Fruit fly (Drosophila melanogaster) whole organism, prepupa: ENCODE measurements around the gene CG14234.

ENCODE experiments used
- CG10631 ChIP-seq: fragments of 200-800 bp; sonication (Bioruptor generic); optimal IDR thresholded peaks from 2 replicates; lab custom pipeline; 2016; ENCODE audit warnings: missing biosample characterization, missing genetic modification characterization
- CG10669 ChIP-seq: fragments of 200-800 bp; sonication (Bioruptor generic); optimal IDR thresholded peaks from 3 replicates; lab custom pipeline; 2018; ENCODE audit warnings: missing biosample characterization, mild to moderate bottlenecking, missing genetic modification characterization, moderate library complexity
- CG11294 ChIP-seq: fragments of 200-800 bp; sonication (Bioruptor generic); IDR thresholded peaks from 2 replicates; pipeline ENCODE4 v1.3.6; 2022; ENCODE audit warnings: missing biosample characterization, missing genetic modification characterization
- CG11902 ChIP-seq: fragments of 200-800 bp; sonication (Bioruptor generic); optimal IDR thresholded peaks from 3 replicates; lab custom pipeline; 2016; ENCODE audit warnings: missing biosample characterization, missing genetic modification characterization
- CG15336 ChIP-seq: fragments of 200-800 bp; sonication (Bioruptor generic); IDR thresholded peaks from 2 replicates; pipeline ENCODE4 v1.3.6; 2022; ENCODE audit warnings: missing biosample characterization, missing genetic modification characterization
- CG1621 ChIP-seq: fragments of 200-800 bp; sonication (Bioruptor generic); optimal IDR thresholded peaks from 3 replicates; lab custom pipeline; 2018; ENCODE audit warnings: missing biosample characterization, mild to moderate bottlenecking, missing genetic modification characterization
- CG16779 ChIP-seq: fragments of 200-800 bp; sonication (Bioruptor generic); optimal IDR thresholded peaks from 3 replicates; lab custom pipeline; 2017; ENCODE audit warnings: missing biosample characterization, mild to moderate bottlenecking, missing genetic modification characterization
- CG3032 ChIP-seq: fragments of 200-800 bp; optimal IDR thresholded peaks from 2 replicates; lab custom pipeline; 2019; ENCODE audit warnings: missing biosample characterization, mild to moderate bottlenecking, missing genetic modification characterization, moderate library complexity
- CG32006 ChIP-seq: fragments of 200-800 bp; sonication (Bioruptor generic); optimal IDR thresholded peaks from 3 replicates; lab custom pipeline; 2017; ENCODE audit warnings: missing biosample characterization, mild to moderate bottlenecking, missing genetic modification characterization
- CG34406 ChIP-seq: fragments of 200-800 bp; sonication (Bioruptor generic); optimal IDR thresholded peaks from 3 replicates; lab custom pipeline; 2016; ENCODE audit warnings: missing biosample characterization, missing genetic modification characterization
- CG3919 ChIP-seq: fragments of 200-800 bp; sonication (Bioruptor generic); optimal IDR thresholded peaks from 3 replicates; lab custom pipeline; 2016; ENCODE audit warnings: missing biosample characterization, missing genetic modification characterization
- CG4318 ChIP-seq: fragments of 200-800 bp; sonication (Bioruptor generic); optimal IDR thresholded peaks from 3 replicates; lab custom pipeline; 2017; ENCODE audit warnings: missing biosample characterization, mild to moderate bottlenecking, missing genetic modification characterization
- CG6163 ChIP-seq: fragments of 200-800 bp; sonication (Bioruptor generic); IDR thresholded peaks from 3 replicates; pipeline ENCODE4 v1.3.6; 2022; ENCODE audit warnings: missing biosample characterization, missing genetic modification characterization
- CG6276 ChIP-seq: fragments of 200-800 bp; sonication (Bioruptor generic); optimal IDR thresholded peaks from 2 replicates; lab custom pipeline; 2017; ENCODE audit warnings: missing biosample characterization, mild to moderate bottlenecking, missing genetic modification characterization
- CG6792 ChIP-seq: fragments of 200-800 bp; sonication (Bioruptor generic); optimal IDR thresholded peaks from 3 replicates; lab custom pipeline; 2016; ENCODE audit warnings: missing biosample characterization, missing genetic modification characterization
- CG6808 ChIP-seq: fragments of 200-800 bp; sonication (Bioruptor generic); optimal IDR thresholded peaks from 3 replicates; lab custom pipeline; 2017; ENCODE audit warnings: missing biosample characterization, missing genetic modification characterization, mild to moderate bottlenecking, moderate library complexity, missing genetic modification reagents
- CG6854 ChIP-seq: fragments of 200-800 bp; sonication (Bioruptor generic); optimal IDR thresholded peaks from 2 replicates; lab custom pipeline; 2017; ENCODE audit warnings: missing biosample characterization, mild to moderate bottlenecking, missing genetic modification characterization
- CG8632 ChIP-seq: fragments of 200-800 bp; sonication (Bioruptor generic); optimal IDR thresholded peaks from 3 replicates; lab custom pipeline; 2016; ENCODE audit warnings: missing biosample characterization, missing genetic modification characterization
- CG9139 ChIP-seq: fragments of 200-800 bp; sonication (Bioruptor generic); optimal IDR thresholded peaks from 3 replicates; lab custom pipeline; 2017; ENCODE audit warnings: missing biosample characterization, mild to moderate bottlenecking, missing genetic modification characterization
- Eip78C ChIP-seq: fragments of 200-800 bp; sonication (Bioruptor generic); peaks from one replicate; lab custom pipeline; 2016; ENCODE audit warnings: missing biosample characterization, missing genetic modification characterization
- Eip93F ChIP-seq: fragments of 200-800 bp; sonication (Bioruptor generic); optimal IDR thresholded peaks from 2 replicates; lab custom pipeline; 2016; ENCODE audit warnings: missing biosample characterization, mild to moderate bottlenecking, missing genetic modification characterization
- Ets21C ChIP-seq: fragments of 200-800 bp; sonication (Bioruptor generic); optimal IDR thresholded peaks from 3 replicates; lab custom pipeline; 2016; ENCODE audit warnings: missing biosample characterization, missing genetic modification characterization
- Ets96B ChIP-seq: fragments of 200-800 bp; optimal IDR thresholded peaks from 2 replicates; lab custom pipeline; 2019; ENCODE audit warnings: missing biosample characterization, mild to moderate bottlenecking, missing genetic modification characterization, moderate library complexity
- Gug ChIP-seq: fragments of 200-800 bp; sonication (Bioruptor generic); IDR thresholded peaks from 2 replicates; pipeline ENCODE4 v1.3.6; 2022; ENCODE audit warnings: missing biosample characterization, missing genetic modification characterization
- Hr4 ChIP-seq: fragments of 200-800 bp; sonication (Bioruptor generic); optimal IDR thresholded peaks from 3 replicates; lab custom pipeline; 2016; ENCODE audit warnings: missing biosample characterization, missing genetic modification characterization
- OdsH ChIP-seq: fragments of 200-800 bp; sonication (Bioruptor generic); optimal IDR thresholded peaks from 3 replicates; lab custom pipeline; 2016; ENCODE audit warnings: missing biosample characterization, missing genetic modification characterization
- Smox ChIP-seq: fragments of 200-800 bp; sonication (Bioruptor generic); optimal IDR thresholded peaks from 3 replicates; lab custom pipeline; 2016; ENCODE audit warnings: missing biosample characterization, missing genetic modification characterization
- Sox102F ChIP-seq: fragments of 200-800 bp; sonication (Bioruptor generic); optimal IDR thresholded peaks from 2 replicates; lab custom pipeline; 2016; ENCODE audit warnings: missing biosample characterization, mild to moderate bottlenecking, missing genetic modification characterization
- Sox15 ChIP-seq: fragments of 200-800 bp; sonication (Bioruptor generic); optimal IDR thresholded peaks from 3 replicates; lab custom pipeline; 2016; ENCODE audit warnings: missing biosample characterization, missing genetic modification characterization
- cyc ChIP-seq: fragments of 200-800 bp; sonication (Bioruptor generic); optimal IDR thresholded peaks from 3 replicates; lab custom pipeline; 2016; ENCODE audit warnings: missing biosample characterization, missing genetic modification characterization
- dsx ChIP-seq: fragments of 200-800 bp; optimal IDR thresholded peaks from 3 replicates; lab custom pipeline; 2019; ENCODE audit warnings: missing biosample characterization, mild to moderate bottlenecking, missing genetic modification characterization, moderate library complexity; ENCODE audit not compliant: poor library complexity, severe bottlenecking
- eg ChIP-seq: fragments of 200-800 bp; sonication (Bioruptor generic); IDR thresholded peaks from 3 replicates; pipeline ENCODE4 v1.3.6; 2022; ENCODE audit warnings: missing biosample characterization, missing genetic modification characterization
- esn ChIP-seq: fragments of 200-800 bp; sonication (Bioruptor generic); optimal IDR thresholded peaks from 2 replicates; lab custom pipeline; 2016; ENCODE audit warnings: missing biosample characterization, mild to moderate bottlenecking, missing genetic modification characterization, moderate library complexity
- fd85E ChIP-seq: fragments of 200-800 bp; sonication (Bioruptor generic); optimal IDR thresholded peaks from 3 replicates; lab custom pipeline; 2016; ENCODE audit warnings: missing biosample characterization, missing genetic modification characterization
- fkh ChIP-seq: fragments of 200-800 bp; sonication (Bioruptor generic); optimal IDR thresholded peaks from 3 replicates; lab custom pipeline; 2017; ENCODE audit warnings: missing biosample characterization, mild to moderate bottlenecking, missing genetic modification characterization, moderate library complexity
- lz ChIP-seq: fragments of 200-800 bp; sonication (Bioruptor generic); optimal IDR thresholded peaks from 3 replicates; lab custom pipeline; 2016; ENCODE audit warnings: missing biosample characterization, missing genetic modification characterization
- spab ChIP-seq: fragments of 200-800 bp; sonication (Bioruptor generic); optimal IDR thresholded peaks from 2 replicates; lab custom pipeline; 2017; ENCODE audit warnings: missing biosample characterization, mild to moderate bottlenecking, missing genetic modification characterization, missing genetic modification reagents
- ss ChIP-seq, 2 experiments: fragments of 200-800 bp; sonication (Bioruptor generic); optimal IDR thresholded peaks; 2 replicates in 1 of 2; 3 replicates in 1 of 2; lab custom pipeline; 2017 to 2018; ENCODE audit warnings: mild to moderate bottlenecking in 2 of 2, missing biosample characterization in 2 of 2, missing genetic modification characterization in 2 of 2, moderate library complexity in 1 of 2
- svp ChIP-seq: fragments of 200-800 bp; sonication (Bioruptor generic); peaks from one replicate; lab custom pipeline; 2016; ENCODE audit warnings: missing biosample characterization, missing genetic modification characterization
- topi ChIP-seq: fragments of 200-800 bp; sonication (Bioruptor generic); optimal IDR thresholded peaks from 3 replicates; lab custom pipeline; 2016; ENCODE audit warnings: missing biosample characterization, missing genetic modification characterization
- vri ChIP-seq: fragments of 200-800 bp; sonication (Bioruptor generic); optimal IDR thresholded peaks from 3 replicates; lab custom pipeline; 2016; ENCODE audit warnings: missing biosample characterization, mild to moderate bottlenecking, missing genetic modification characterization

Gene CG14234

DNA sequence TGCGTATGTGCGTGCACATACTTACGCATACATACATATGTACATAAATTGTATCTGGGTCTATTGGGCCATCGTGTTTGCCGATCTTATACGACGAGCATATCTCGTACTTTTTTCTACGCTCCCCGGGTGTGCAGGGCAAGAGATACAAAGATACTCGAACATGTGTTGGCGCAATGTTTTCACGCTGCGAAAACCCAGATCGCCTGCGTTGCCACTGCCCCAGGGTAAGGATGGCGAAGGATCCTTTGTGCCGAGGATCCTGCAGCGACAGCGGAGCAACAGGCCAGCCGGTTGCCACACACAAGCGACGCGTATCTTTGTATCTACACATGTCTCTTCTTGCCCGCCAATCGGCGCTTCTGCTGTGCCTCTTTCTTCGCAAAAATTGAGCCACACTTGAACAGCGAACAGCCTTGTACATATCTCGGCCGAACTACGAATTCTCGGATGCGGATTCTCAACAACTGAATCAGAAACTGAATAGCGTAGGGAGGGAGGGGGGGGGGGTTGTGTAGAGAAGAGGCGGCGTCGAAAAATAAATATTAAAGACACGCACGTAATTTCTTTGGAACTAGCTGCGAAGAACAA lies 39.8 kb downstream of the CG14234 start:
- TF ChIP-seq CG1621 (peak; percentile 2), lz (GFP tag; lab: Kevin White, UChicago) (no peak), ss (GFP tag; optimal IDR thresholded peaks at IDR 0.05; lab: Kevin White, UChicago) (peak in 1 of 2 experiments; percentile 20), Eip78C (GFP tag; lab: Kevin White, UChicago) (peak; percentile 15)
- TF ChIP-seq, all 60 proteins: peak for 3

DNA sequence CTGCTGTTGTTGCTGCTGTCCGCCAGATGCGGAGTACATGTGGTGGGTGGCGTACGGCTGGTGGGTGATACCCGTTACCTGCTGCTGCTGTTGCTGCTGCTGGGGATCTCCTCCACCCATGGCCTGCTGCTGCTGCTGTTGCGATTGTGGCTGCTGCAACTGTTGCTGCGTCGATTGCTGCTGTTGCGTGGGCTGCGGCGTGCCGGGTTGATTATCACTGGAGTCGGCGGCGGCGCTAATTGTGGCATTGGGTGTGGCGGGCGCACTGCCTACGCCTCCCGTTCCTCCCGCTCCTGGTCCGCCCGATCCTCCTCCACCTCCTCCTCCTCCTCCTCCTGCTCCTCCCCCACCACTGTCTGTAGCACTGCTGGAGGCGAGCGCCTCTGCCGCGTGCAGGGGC lies 46.5 kb downstream of the CG14234 start:
- TF ChIP-seq CG8632 (GFP tag; lab: Kevin White, UChicago) = no peak
- TF ChIP-seq CG11294 (GFP tag; lab: Robert Waterston, UW) = no peak
- TF ChIP-seq, all 60 proteins: peak for 0

DNA sequence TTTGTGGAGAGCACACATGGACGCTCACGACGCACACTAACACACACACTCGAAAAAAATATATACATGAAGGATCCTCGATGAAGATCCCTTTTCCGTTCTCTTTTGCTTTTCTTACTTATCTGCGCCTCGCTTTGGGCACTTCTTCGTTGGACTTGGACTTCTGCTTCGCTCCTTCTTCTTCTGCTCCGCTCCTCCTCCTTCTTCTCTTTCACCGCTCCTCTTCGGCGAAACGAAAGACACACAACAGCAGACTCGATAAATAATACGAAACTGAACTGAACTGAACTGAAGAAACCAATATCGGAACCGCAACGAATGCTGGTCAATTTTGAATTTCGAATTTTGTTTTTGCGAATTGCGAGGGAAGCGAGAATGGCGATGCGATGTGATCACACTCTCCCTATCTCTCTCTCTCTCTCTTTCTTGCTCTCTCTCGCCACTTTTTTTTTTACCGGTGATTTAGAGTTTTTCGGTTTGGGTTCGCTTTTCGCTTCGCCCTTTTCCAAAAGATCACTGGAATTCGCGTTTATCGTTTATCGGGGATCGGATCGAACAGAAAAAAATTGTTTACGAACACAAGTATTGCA lies 47.5 kb downstream of the CG14234 start:
- TF ChIP-seq Eip78C (GFP tag; lab: Kevin White, UChicago) = peak; percentile 26
- TF ChIP-seq CG6163 = peak; percentile 50; the same call in 2 of the 3 replicates
- TF ChIP-seq CG34406 (GFP tag; lab: Kevin White, UChicago) = no peak

DNA sequence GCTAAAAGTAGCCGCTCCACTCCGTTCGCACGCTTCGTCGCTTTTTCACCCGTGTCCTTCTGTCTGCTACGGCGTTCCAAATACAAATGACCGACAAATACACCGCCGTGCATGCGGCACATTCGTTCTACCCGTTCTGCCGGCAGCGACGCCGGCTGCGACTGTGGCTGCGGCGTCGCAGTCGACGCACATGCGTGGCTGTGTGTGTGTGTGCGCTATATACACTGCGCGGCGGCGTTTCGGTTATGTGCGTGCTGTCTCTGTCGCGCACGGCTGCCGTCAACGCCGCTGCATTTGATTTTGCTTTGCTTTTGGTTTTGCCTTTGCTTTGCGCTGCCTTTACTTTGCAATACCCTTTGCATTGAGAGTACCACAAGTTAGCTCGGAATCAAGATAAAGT lies 48.1 kb downstream of the CG14234 start, which contains the start of gene zld:
zld (minus strand) TSS at position 92 of the 400 bp plus-strand sequence.
- no peak for TF ChIP-seq cyc (GFP tag; lab: Kevin White, UChicago)
- TF ChIP-seq Hr4 (GFP tag; lab: Kevin White, UChicago) = no peak
- TF ChIP-seq CG9139 (GFP tag; lab: Kevin White, UChicago) = no peak
- TF ChIP-seq eg (GFP tag; lab: Robert Waterston, UW) = no peak
- TF ChIP-seq ss (GFP tag; optimal IDR thresholded peaks at IDR 0.05; lab: Kevin White, UChicago) = peak in 1 of 2 experiments; percentile 41
- peak; percentile 71 for TF ChIP-seq fkh
- peak; percentile 48 for TF ChIP-seq svp
- peak; percentile 27 for TF ChIP-seq Eip78C (GFP tag; lab: Kevin White, UChicago)
- 0 out of 3 replicates have a peak, but pooled peaks have one; percentile 35 for TF ChIP-seq CG6163
- TF ChIP-seq CG1621 = peak; percentile 17
- TF ChIP-seq, all 60 proteins: peak for 6

DNA sequence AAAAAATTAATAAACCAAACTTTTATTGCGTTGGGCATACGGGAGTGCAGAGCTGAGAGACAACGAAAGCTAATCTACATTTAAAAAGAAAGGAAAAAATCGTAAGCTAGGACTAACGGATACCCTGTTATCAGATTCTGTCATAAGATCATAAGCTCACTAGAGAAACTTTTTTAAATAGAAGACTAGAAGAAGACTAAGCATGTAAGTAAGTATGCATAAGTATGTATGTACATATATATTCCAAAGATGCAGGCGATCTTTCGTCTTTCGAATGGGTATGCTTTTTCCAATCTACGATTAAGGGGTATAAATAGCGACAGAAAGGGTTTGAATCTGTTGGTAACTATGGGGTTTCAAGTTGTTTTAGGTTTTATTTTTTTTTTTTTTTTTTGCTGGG lies 49.5 kb downstream of the CG14234 start:
- TF ChIP-seq dsx (GFP tag; lab: Kevin White, UChicago) (peak; percentile 21), spab (GFP tag; lab: Kevin White, UChicago) (peak; percentile 23), Gug (GFP tag; lab: Robert Waterston, UW) (no peak), Ets96B (tag; lab: Kevin White, UChicago) (peak; percentile 47), Sox102F (GFP tag; lab: Kevin White, UChicago) (no peak), CG3032 (tag; lab: Kevin White, UChicago) (peak; percentile 33), CG15336 (GFP tag; lab: Robert Waterston, UW) (no peak), Eip78C (GFP tag; lab: Kevin White, UChicago) (peak; percentile 80), Ets21C (no peak), CG9139 (GFP tag; lab: Kevin White, UChicago) (no peak), CG11294 (GFP tag; lab: Robert Waterston, UW) (no peak), Eip93F (GFP tag; lab: Kevin White, UChicago) (no peak), Sox15 (GFP tag; lab: Kevin White, UChicago) (no peak), CG10669 (GFP tag; lab: Kevin White, UChicago) (peak; percentile 33), fd85E (GFP tag; lab: Kevin White, UChicago) (no peak), CG6792 (GFP tag; lab: Kevin White, UChicago) (no peak), ss (GFP tag; optimal IDR thresholded peaks at IDR 0.05; lab: Kevin White, UChicago) (no peak), Hr4 (GFP tag; lab: Kevin White, UChicago) (peak; percentile 43), CG3919 (GFP tag; lab: Kevin White, UChicago) (peak; percentile 20), CG34406 (GFP tag; lab: Kevin White, UChicago) (peak; percentile 12), CG10631 (peak; percentile 54), CG11902 (GFP tag; lab: Kevin White, UChicago) (no peak), topi (GFP tag; lab: Kevin White, UChicago) (peak; percentile 4), vri (GFP tag; lab: Kevin White, UChicago) (no peak), CG4318 (GFP tag; lab: Kevin White, UChicago) (no peak), CG16779 (no peak), CG6854 (GFP tag; lab: Kevin White, UChicago) (no peak), OdsH (GFP tag; lab: Kevin White, UChicago) (peak; percentile 25), CG6276 (GFP tag; lab: Kevin White, UChicago) (no peak), CG6808 (GFP tag; lab: Kevin White, UChicago) (peak; percentile 31), esn (GFP tag; lab: Kevin White, UChicago) (no peak), Smox (no peak), CG32006 (GFP tag; lab: Kevin White, UChicago) (peak; percentile 40), CG8632 (GFP tag; lab: Kevin White, UChicago) (no peak)
